Worm (Caenorhabditis elegans) whole organism, L2 larva: ENCODE measurements around the gene srh-181.

Source experiments
- blmp-1 ChIP-seq: sonication (generic microtip); optimal IDR thresholded peaks from 2 replicates; lab custom pipeline; 2017; ENCODE audit warnings: missing genetic modification characterization, mild to moderate bottlenecking, missing compliant biosample characterization, antibody characterized with exemption, moderate library complexity; ENCODE audit not compliant: insufficient read depth
- gmeb-1 ChIP-seq: fragments of 150-350 bp; optimal IDR thresholded peaks from 2 replicates; lab custom pipeline; 2014; ENCODE audit warnings: missing biosample characterization, missing genetic modification characterization
- lin-13 ChIP-seq: fragments of 150-350 bp; optimal IDR thresholded peaks from 2 replicates; lab custom pipeline; 2014; ENCODE audit warnings: missing biosample characterization, missing genetic modification reagents, missing genetic modification characterization
- lsy-2 ChIP-seq, 2 experiments: fragments of 150-350 bp in 1 of 2; sonication (generic microtip) in 1 of 2; optimal IDR thresholded peaks; 2 replicates each; lab custom pipeline; 2014 to 2017; ENCODE audit warnings: missing biosample characterization in 2 of 2, missing genetic modification characterization in 2 of 2
- nhr-11 ChIP-seq: fragments of 150-350 bp; optimal IDR thresholded peaks from 2 replicates; lab custom pipeline; 2014; ENCODE audit warnings: missing biosample characterization, missing genetic modification characterization
- nhr-12 ChIP-seq: fragments of 150-350 bp; optimal IDR thresholded peaks from 2 replicates; lab custom pipeline; 2014; ENCODE audit warnings: missing biosample characterization, missing genetic modification characterization
- nhr-237 ChIP-seq: fragments of 150-350 bp; optimal IDR thresholded peaks from 2 replicates; lab custom pipeline; 2014; ENCODE audit warnings: missing biosample characterization, missing genetic modification characterization
- nhr-6 ChIP-seq: fragments of 150-350 bp; optimal IDR thresholded peaks from 2 replicates; lab custom pipeline; 2014; ENCODE audit warnings: missing biosample characterization, missing genetic modification characterization
- nhr-77 ChIP-seq: fragments of 150-350 bp; optimal IDR thresholded peaks from 2 replicates; lab custom pipeline; 2014; ENCODE audit warnings: missing biosample characterization, missing genetic modification characterization
- peb-1 ChIP-seq: fragments of 150-350 bp; optimal IDR thresholded peaks from 2 replicates; lab custom pipeline; 2014; ENCODE audit warnings: missing biosample characterization, missing genetic modification characterization
- snpc-4 ChIP-seq: fragments of 150-350 bp; optimal IDR thresholded peaks from 2 replicates; lab custom pipeline; 2014; ENCODE audit warnings: missing biosample characterization, missing genetic modification characterization
- unc-55 ChIP-seq: fragments of 150-350 bp; sonication (generic microtip); optimal IDR thresholded peaks from 3 replicates; lab custom pipeline; 2014; ENCODE audit warnings: missing biosample characterization, missing genetic modification reagents, missing genetic modification characterization
- zag-1 ChIP-seq: fragments of 150-350 bp; optimal IDR thresholded peaks from 2 replicates; lab custom pipeline; 2014; ENCODE audit warnings: missing biosample characterization, missing genetic modification characterization

ce11 chrV:18473415-18473814, 908 bp upstream of the srh-181 start, which contains the start of gene srh-182:
- TF ChIP-seq gmeb-1 (tag; lab: Kevin White, UChicago) (no peak), blmp-1 (tag; lab: Kevin White, UChicago) (no peak), nhr-237 (no peak), nhr-11 (tag; lab: Kevin White, UChicago) (no peak), unc-55 (no peak), zag-1 (no peak), peb-1 (tag; lab: Kevin White, UChicago) (no peak), nhr-6 (tag; lab: Kevin White, UChicago) (no peak), nhr-77 (tag; lab: Kevin White, UChicago) (no peak), lsy-2 (tag; optimal IDR thresholded peaks at IDR 0.05; lab: Kevin White, UChicago) (no peak), snpc-4 (tag; lab: Kevin White, UChicago) (no peak), lin-13 (GFP tag; lab: Kevin White, UChicago) (no peak), nhr-12 (no peak)
